Fruit fly (Drosophila melanogaster) whole organism, prepupa: ENCODE measurements around the gene CG13014.

Source experiments
- Blimp-1 ChIP-seq: fragments of 200-800 bp; sonication (Bioruptor generic); optimal IDR thresholded peaks from 3 replicates; lab custom pipeline; 2017; ENCODE audit warnings: missing biosample characterization, missing genetic modification characterization, mild to moderate bottlenecking, moderate library complexity, missing genetic modification reagents
- CG9139 ChIP-seq: fragments of 200-800 bp; sonication (Bioruptor generic); optimal IDR thresholded peaks from 3 replicates; lab custom pipeline; 2017; ENCODE audit warnings: missing biosample characterization, mild to moderate bottlenecking, missing genetic modification characterization
- Eip78C ChIP-seq: fragments of 200-800 bp; sonication (Bioruptor generic); peaks from one replicate; lab custom pipeline; 2016; ENCODE audit warnings: missing biosample characterization, missing genetic modification characterization
- Lpt ChIP-seq: fragments of 200-800 bp; sonication (Bioruptor generic); optimal IDR thresholded peaks from 3 replicates; lab custom pipeline; 2016; ENCODE audit warnings: missing biosample characterization, missing genetic modification characterization
- OdsH ChIP-seq: fragments of 200-800 bp; sonication (Bioruptor generic); optimal IDR thresholded peaks from 3 replicates; lab custom pipeline; 2016; ENCODE audit warnings: missing biosample characterization, missing genetic modification characterization
- acj6 ChIP-seq: fragments of 200-800 bp; sonication (Bioruptor generic); optimal IDR thresholded peaks from 3 replicates; lab custom pipeline; 2016; ENCODE audit warnings: missing biosample characterization, missing genetic modification characterization
- fd59A ChIP-seq: fragments of 200-800 bp; sonication (Bioruptor generic); optimal IDR thresholded peaks from 2 replicates; lab custom pipeline; 2017; ENCODE audit warnings: missing biosample characterization, mild to moderate bottlenecking, missing genetic modification characterization, missing genetic modification reagents
- net ChIP-seq: fragments of 200-800 bp; sonication (Bioruptor generic); optimal IDR thresholded peaks from 3 replicates; lab custom pipeline; 2016; ENCODE audit warnings: missing biosample characterization, missing genetic modification characterization

DNA sequence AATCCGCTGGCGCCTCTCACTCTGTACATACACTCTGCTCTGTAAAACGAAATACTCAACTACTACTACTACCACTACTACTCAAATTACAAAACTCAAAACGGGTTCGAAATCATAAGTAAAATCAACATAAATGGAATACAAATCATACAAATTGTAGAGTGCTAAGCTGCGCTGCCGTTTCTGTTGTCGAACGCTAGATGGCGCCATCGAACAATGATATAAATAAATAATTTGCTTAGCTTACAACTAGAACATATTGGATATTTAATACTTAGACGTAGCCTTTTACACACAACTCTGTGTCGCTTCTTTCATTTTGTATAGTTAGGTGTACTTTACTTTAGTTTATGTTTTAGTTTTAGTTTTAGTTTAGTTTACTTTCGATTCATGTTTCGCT is 36.8 kb downstream of the CG13014 start:
- TF ChIP-seq acj6 (GFP tag; lab: Kevin White, UChicago): no peak
- no peak for TF ChIP-seq CG9139 (GFP tag; lab: Kevin White, UChicago)
- TF ChIP-seq Eip78C (GFP tag; lab: Kevin White, UChicago): no peak
- TF ChIP-seq net: no peak
- TF ChIP-seq fd59A: no peak
- no peak for TF ChIP-seq OdsH (GFP tag; lab: Kevin White, UChicago)
- no peak for TF ChIP-seq Blimp-1 (GFP tag; lab: Kevin White, UChicago)
- TF ChIP-seq Lpt (GFP tag; lab: Kevin White, UChicago): no peak
